Worm (Caenorhabditis elegans): ENCODE measurements around the gene dpy-6.

Gene dpy-6

ce11 chrX:8406815-8407214 is 48.6 kb downstream of the dpy-6 start:
- TF ChIP-seq unc-62 (GFP tag; optimal IDR thresholded peaks at IDR 0.05 in 1 of 2) (peak in 1 of 2 experiments; percentile 91), unc-62 (tag; optimal IDR thresholded peaks at IDR 0.05) (no peak), nhr-25 (tag; optimal IDR thresholded peaks at IDR 0.05; ENCODE audit: borderline replicate concordance, insufficient read depth) (no peak)

ce11 chrX:8404308-8405085 is 50.9 kb downstream of the dpy-6 start:
- peak; percentile 81 for TF ChIP-seq lin-13 (GFP tag; optimal IDR thresholded peaks at IDR 0.05)
- TF ChIP-seq madf-9 (GFP tag; conservative IDR thresholded peaks at IDR 0.05) = peak; percentile 94
- no peak for TF ChIP-seq aly-2 (tag; optimal IDR thresholded peaks at IDR 0.05)
- no peak for TF ChIP-seq ztf-11 (tag; optimal IDR thresholded peaks at IDR 0.05)
- TF ChIP-seq ceh-82 (tag; optimal IDR thresholded peaks at IDR 0.05) = no peak
- TF ChIP-seq F44E2.7 (GFP tag; IDR thresholded peaks at IDR 0.05) = peak; percentile 96
- peak; percentile 95 for TF ChIP-seq daf-19 (GFP tag; conservative IDR thresholded peaks at IDR 0.05)
- peak; percentile 93 for TF ChIP-seq dmd-6 (GFP tag; IDR thresholded peaks at IDR 0.05)
- TF ChIP-seq Y5F2A.4 (GFP tag; optimal IDR thresholded peaks at IDR 0.05) = peak; percentile 80
- TF ChIP-seq daf-16 (GFP tag; optimal IDR thresholded peaks at IDR 0.05) = peak; percentile 86 to 89
- TF ChIP-seq daf-16 (tag; optimal IDR thresholded peaks at IDR 0.05) = peak; percentile 86
- peak; percentile 95 for TF ChIP-seq ceh-20 (GFP tag; IDR thresholded peaks at IDR 0.05)
- TF ChIP-seq hlh-30 (tag; optimal IDR thresholded peaks at IDR 0.05; ENCODE audit: insufficient read depth) = peak; percentile 85
- TF ChIP-seq unc-62 (GFP tag; optimal IDR thresholded peaks at IDR 0.05 in 1 of 2) = peak in 1 of 2 experiments; percentile 90
- TF ChIP-seq unc-62 (tag; optimal IDR thresholded peaks at IDR 0.05) = no peak
- no peak for TF ChIP-seq lin-15B (tag; optimal IDR thresholded peaks at IDR 0.05)
- TF ChIP-seq unc-130 (GFP tag; optimal IDR thresholded peaks at IDR 0.05) = peak; percentile 68
- TF ChIP-seq nhr-11 (tag; optimal IDR thresholded peaks at IDR 0.05) = peak; percentile 82
- peak; percentile 93 for TF ChIP-seq F26F4.8 (GFP tag; conservative IDR thresholded peaks at IDR 0.05)
- TF ChIP-seq nhr-6 (tag; optimal IDR thresholded peaks at IDR 0.05) = peak; percentile 81
- TF ChIP-seq egl-43 (GFP tag; IDR thresholded peaks at IDR 0.05) = peak; percentile 99
- peak; percentile 94 for TF ChIP-seq ceh-44 (GFP tag; IDR thresholded peaks at IDR 0.05)
- TF ChIP-seq pha-4 (GFP tag; IDR thresholded peaks at IDR 0.05) = peak; percentile 96
- TF ChIP-seq pha-4 (tag; optimal IDR thresholded peaks at IDR 0.05) = no peak
- TF ChIP-seq nhr-10 (tag; optimal IDR thresholded peaks at IDR 0.05) = peak; percentile 58
- peak; percentile 99 for TF ChIP-seq vab-7 (GFP tag; IDR thresholded peaks at IDR 0.05)
- no peak for TF ChIP-seq nhr-237 (tag; optimal IDR thresholded peaks at IDR 0.05)
- peak; percentile 85 to 88 for TF ChIP-seq mdl-1 (tag; optimal IDR thresholded peaks at IDR 0.05)
- peak; percentile 74 for TF ChIP-seq mes-2 (tag; optimal IDR thresholded peaks at IDR 0.05; ENCODE audit: poor library complexity, severe bottlenecking)
- peak; percentile 85 for TF ChIP-seq saeg-2 (GFP tag; IDR thresholded peaks at IDR 0.05)
- TF ChIP-seq zfp-3 (GFP tag; conservative IDR thresholded peaks at IDR 0.05) = peak; percentile 89
- peak; percentile 89 for TF ChIP-seq nhr-41 (GFP tag; IDR thresholded peaks at IDR 0.05)
- TF ChIP-seq dpl-1 (GFP tag; optimal IDR thresholded peaks at IDR 0.05) = peak; percentile 47
- peak; percentile 99 for TF ChIP-seq aha-1 (tag)
- TF ChIP-seq php-3 (GFP tag; IDR thresholded peaks at IDR 0.05) = peak; percentile 91
- peak; percentile 95 for TF ChIP-seq rbr-2 (tag; optimal IDR thresholded peaks at IDR 0.05)
- no peak for TF ChIP-seq cey-2 (tag; optimal IDR thresholded peaks at IDR 0.05; ENCODE audit: borderline replicate concordance, insufficient read depth)
- TF ChIP-seq F37D6.2 (tag; optimal IDR thresholded peaks at IDR 0.05) = peak; percentile 87
- peak; percentile 98 for TF ChIP-seq ctbp-1 (GFP tag; IDR thresholded peaks at IDR 0.05)
- TF ChIP-seq arid-1 (GFP tag; conservative IDR thresholded peaks at IDR 0.05) = peak; percentile 95
- TF ChIP-seq spr-3 (GFP tag; optimal IDR thresholded peaks at IDR 0.05) = peak; percentile 89
- TF ChIP-seq set-16 (GFP tag; IDR thresholded peaks at IDR 0.05) = peak; percentile 75; the same call in 1 of the 2 replicates
- TF ChIP-seq dve-1 (tag; optimal IDR thresholded peaks at IDR 0.05; ENCODE audit: insufficient read depth) = peak; percentile 89
- TF ChIP-seq jun-1 (tag; optimal IDR thresholded peaks at IDR 0.05) = peak; percentile 85
- TF ChIP-seq D1046.2 (GFP tag; IDR thresholded peaks at IDR 0.05) = peak; percentile 93
- no peak for TF ChIP-seq ZK546.5 (tag; optimal IDR thresholded peaks at IDR 0.05)

All from whole organism, L4 larva.